Worm (Caenorhabditis elegans) whole organism, midembryonic: ENCODE results near the gene npr-2.
"Not testable (repeated sequence)": the region's sequence is repeated elsewhere in the genome, so short reads cannot be mapped to it uniquely, and the experiment has no call there.

Experiments
- T22C8.4 ChIP-seq: fragments of 200-800 bp; sonication (Bioruptor generic); IDR thresholded peaks from 2 replicates; pipeline ENCODE4 v1.3.6; 2022; ENCODE audit warnings: missing genetic modification characterization, missing compliant biosample characterization
- cog-1 ChIP-seq: sonication (generic microtip); optimal IDR thresholded peaks from 2 replicates; lab custom pipeline; 2016; ENCODE audit warnings: missing genetic modification characterization, missing compliant biosample characterization
- flt-1 ChIP-seq: fragments of 200-800 bp; sonication (Bioruptor generic); IDR thresholded peaks from 2 replicates; pipeline ENCODE4 v1.3.6; 2022; ENCODE audit warnings: missing genetic modification characterization, missing compliant biosample characterization
- klf-2 ChIP-seq: fragments of 200-800 bp; sonication (Bioruptor generic); conservative IDR thresholded peaks from 2 replicates; pipeline ENCODE4 v1.3.6; 2022; ENCODE audit warnings: missing genetic modification reagents, missing genetic modification characterization, missing compliant biosample characterization
- med-1 ChIP-seq: sonication (generic microtip); optimal IDR thresholded peaks from 2 replicates; lab custom pipeline; 2017; ENCODE audit warnings: missing genetic modification characterization, mild to moderate bottlenecking, missing compliant biosample characterization, antibody characterized with exemption, missing genetic modification reagents; ENCODE audit not compliant: insufficient read depth
- ref-1 ChIP-seq: fragments of 200-800 bp; sonication (Bioruptor generic); conservative IDR thresholded peaks from 2 replicates; pipeline ENCODE4 v1.3.6; 2022; ENCODE audit warnings: missing genetic modification reagents, missing genetic modification characterization, missing compliant biosample characterization
- tab-1 ChIP-seq: fragments of 200-800 bp; sonication (Bioruptor generic); IDR thresholded peaks from 2 replicates; pipeline ENCODE4 v1.3.6; 2022; ENCODE audit warnings: missing genetic modification characterization, missing compliant biosample characterization
- ztf-23 ChIP-seq: fragments of 200-800 bp; sonication (Bioruptor generic); IDR thresholded peaks from 2 replicates; pipeline ENCODE4 v1.3.6; 2022; ENCODE audit warnings: missing genetic modification reagents, missing genetic modification characterization, missing compliant biosample characterization
- ztf-29 ChIP-seq: fragments of 200-800 bp; sonication (Bioruptor generic); IDR thresholded peaks from 2 replicates; pipeline ENCODE4 v1.3.6; 2022; ENCODE audit warnings: missing genetic modification reagents, missing genetic modification characterization, missing compliant biosample characterization

npr-2 gene

ce11 chrIV:9615511-9615910, 35.6 kb upstream of the npr-2 start:
- TF ChIP-seq tab-1 (GFP tag; lab: Robert Waterston, UW) = no peak
- no peak for TF ChIP-seq med-1 (GFP tag; lab: Kevin White, UChicago)

- no peak for TF ChIP-seq klf-2 (GFP tag; lab: Robert Waterston, UW)
These were observed 34.8 kb upstream of the npr-2 start, which contains the start of gene elt-1 for ce11 chrIV:9614695-9615094. elt-1 (plus strand) TSS chrIV:9614995.

- no peak for TF ChIP-seq ztf-23 (GFP tag; lab: Robert Waterston, UW)
These were observed 34.1 kb upstream of the npr-2 start for ce11 chrIV:9614060-9614459.

- TF ChIP-seq med-1 (GFP tag; lab: Kevin White, UChicago) (no peak), cog-1 (tag; lab: Kevin White, UChicago) (no peak), T22C8.4 (GFP tag; lab: Robert Waterston, UW) (no peak), ref-1 (GFP tag; lab: Robert Waterston, UW) (no peak), flt-1 (GFP tag; lab: Robert Waterston, UW) (no peak), tab-1 (GFP tag; lab: Robert Waterston, UW) (no peak), ztf-23 (GFP tag; lab: Robert Waterston, UW) (no peak), klf-2 (GFP tag; lab: Robert Waterston, UW) (no peak), ztf-29 (no peak)
These were observed 33.2 kb upstream of the npr-2 start for ce11 chrIV:9613072-9613590.

ce11 chrIV:9610923-9611322, 31.0 kb upstream of the npr-2 start:
- TF ChIP-seq med-1 (GFP tag; lab: Kevin White, UChicago) (no peak), T22C8.4 (GFP tag; lab: Robert Waterston, UW) (no peak), ztf-29 (no peak), cog-1 (tag; lab: Kevin White, UChicago) (no peak)

- no peak for TF ChIP-seq tab-1 (GFP tag; lab: Robert Waterston, UW)
- no peak for TF ChIP-seq ztf-29
- no peak for TF ChIP-seq klf-2 (GFP tag; lab: Robert Waterston, UW)
- TF ChIP-seq T22C8.4 (GFP tag; lab: Robert Waterston, UW) = no peak
- no peak for TF ChIP-seq ref-1 (GFP tag; lab: Robert Waterston, UW)
- TF ChIP-seq flt-1 (GFP tag; lab: Robert Waterston, UW) = no peak
- TF ChIP-seq cog-1 (tag; lab: Kevin White, UChicago) = no peak
- no peak for TF ChIP-seq ztf-23 (GFP tag; lab: Robert Waterston, UW)
- no peak for TF ChIP-seq med-1 (GFP tag; lab: Kevin White, UChicago)
These were observed 29.2 kb upstream of the npr-2 start for ce11 chrIV:9609095-9609494.

ce11 chrIV:9607945-9608344, 28.0 kb upstream of the npr-2 start:
- TF ChIP-seq T22C8.4 (GFP tag; lab: Robert Waterston, UW) (no peak), tab-1 (GFP tag; lab: Robert Waterston, UW) (no peak), flt-1 (GFP tag; lab: Robert Waterston, UW) (no peak), med-1 (GFP tag; lab: Kevin White, UChicago) (no peak), klf-2 (GFP tag; lab: Robert Waterston, UW) (no peak), cog-1 (tag; lab: Kevin White, UChicago) (no peak), ztf-29 (no peak), ztf-23 (GFP tag; lab: Robert Waterston, UW) (no peak)

ce11 chrIV:9601595-9601994, 21.7 kb upstream of the npr-2 start, which contains the start of gene aat-1:
aat-1 (minus strand) TSS chrIV:9601695.
- TF ChIP-seq klf-2 (GFP tag; lab: Robert Waterston, UW) (no peak), ztf-29 (no peak), ztf-23 (GFP tag; lab: Robert Waterston, UW) (no peak), med-1 (GFP tag; lab: Kevin White, UChicago) (no peak), ref-1 (GFP tag; lab: Robert Waterston, UW) (no peak), T22C8.4 (GFP tag; lab: Robert Waterston, UW) (no peak), tab-1 (GFP tag; lab: Robert Waterston, UW) (no peak), cog-1 (tag; lab: Kevin White, UChicago) (no peak), flt-1 (GFP tag; lab: Robert Waterston, UW) (no peak)

ce11 chrIV:9595779-9596406, 16.0 kb upstream of the npr-2 start, which contains the start of the genes F27C8.3 and F27C8.2:
F27C8.3 (minus strand) TSS chrIV:9595879.
F27C8.2 (plus strand) TSS chrIV:9596356.
- not testable (repeated sequence) for TF ChIP-seq ref-1 (GFP tag; lab: Robert Waterston, UW); ztf-29; T22C8.4 (GFP tag; lab: Robert Waterston, UW)

ce11 chrIV:9593456-9593855, 13.5 kb upstream of the npr-2 start, which contains the start of gene spp-18:
spp-18 (plus strand) TSS chrIV:9593712.
- no peak for TF ChIP-seq cog-1 (tag; lab: Kevin White, UChicago)
- TF ChIP-seq tab-1 (GFP tag; lab: Robert Waterston, UW) = no peak
- no peak for TF ChIP-seq flt-1 (GFP tag; lab: Robert Waterston, UW)
- TF ChIP-seq ref-1 (GFP tag; lab: Robert Waterston, UW) = no peak
- TF ChIP-seq ztf-29 = no peak
- no peak for TF ChIP-seq med-1 (GFP tag; lab: Kevin White, UChicago)
- TF ChIP-seq T22C8.4 (GFP tag; lab: Robert Waterston, UW) = no peak
- no peak for TF ChIP-seq ztf-23 (GFP tag; lab: Robert Waterston, UW)
- TF ChIP-seq klf-2 (GFP tag; lab: Robert Waterston, UW) = no peak
